Worm (Caenorhabditis elegans) whole organism, young adult: ENCODE data around the gene set-28.
"Not testable (repeated sequence)": the region's sequence is repeated elsewhere in the genome, so short reads cannot be mapped to it uniquely, and the experiment has no call there.

Experiments
- B0261.1 ChIP-seq: sonication (generic microtip); optimal IDR thresholded peaks from 2 replicates; lab custom pipeline; 2016; ENCODE audit warnings: mild to moderate bottlenecking, missing genetic modification characterization, moderate library complexity, missing compliant biosample characterization
- C06A6.2 ChIP-seq: fragments of 200-800 bp; sonication (Bioruptor generic); conservative IDR thresholded peaks from 2 replicates; pipeline ENCODE4 v1.3.6; 2022; ENCODE audit warnings: missing genetic modification characterization, missing compliant biosample characterization
- ama-1 ChIP-seq, 3 experiments: fragments of 150-350 bp in 1 of 3; sonication (generic microtip) in 2 of 3; optimal IDR thresholded peaks; 2 replicates each; lab custom pipeline; 2014 to 2018; ENCODE audit warnings: missing biosample characterization in 2 of 3, missing genetic modification characterization in 2 of 3, missing genetic modification reagents in 2 of 3
- ets-4 ChIP-seq: fragments of 200-800 bp; sonication (Bioruptor generic); optimal IDR thresholded peaks from 2 replicates; lab custom pipeline; 2018; ENCODE audit warnings: mild to moderate bottlenecking, missing genetic modification characterization, missing compliant biosample characterization
- lin-26 ChIP-seq: fragments of 200-800 bp; sonication (Bioruptor generic); IDR thresholded peaks from 2 replicates; pipeline ENCODE4 v1.3.6; 2022; ENCODE audit warnings: missing genetic modification reagents, missing genetic modification characterization, missing compliant biosample characterization
- madf-8 ChIP-seq: fragments of 200-800 bp; sonication (Bioruptor generic); conservative IDR thresholded peaks from 2 replicates; pipeline ENCODE4 v1.3.6; 2022; ENCODE audit warnings: missing genetic modification reagents, missing genetic modification characterization, missing compliant biosample characterization
- mcd-1 ChIP-seq: fragments of 200-800 bp; sonication (Bioruptor generic); IDR thresholded peaks from 2 replicates; pipeline ENCODE4 v1.3.6; 2022; ENCODE audit warnings: missing genetic modification reagents, missing genetic modification characterization, missing compliant biosample characterization
- nhr-120 ChIP-seq: fragments of 200-800 bp; sonication (Bioruptor generic); IDR thresholded peaks from 2 replicates; pipeline ENCODE4 v1.3.6; 2022; ENCODE audit warnings: missing genetic modification characterization, missing compliant biosample characterization
- nhr-90 ChIP-seq: sonication (generic microtip); optimal IDR thresholded peaks from 2 replicates; lab custom pipeline; 2016; ENCODE audit warnings: missing genotype, mild to moderate bottlenecking, missing genetic modification characterization, missing compliant biosample characterization
- snpc-4 ChIP-seq, 5 experiments: fragments of 150-350 bp in 1 of 5; sonication (generic microtip) in 4 of 5; optimal IDR thresholded peaks; 2 replicates each; lab custom pipeline; 2014 to 2018; ENCODE audit warnings: missing genetic modification characterization in 5 of 5, missing biosample characterization in 3 of 5, antibody characterized with exemption in 2 of 5, mild to moderate bottlenecking in 2 of 5, missing compliant biosample characterization in 2 of 5, missing genotype in 2 of 5, moderate library complexity in 2 of 5, missing genetic modification reagents in 1 of 5

- not testable (repeated sequence) for TF ChIP-seq B0261.1; madf-8; snpc-4 (GFP tag; optimal IDR thresholded peaks at IDR 0.05; lab: Kevin White, UChicago); snpc-4 (tag; optimal IDR thresholded peaks at IDR 0.05; lab: Kevin White, UChicago); nhr-120 (GFP tag; lab: Robert Waterston, UW); lin-26 (GFP tag; lab: Robert Waterston, UW); ama-1 (optimal IDR thresholded peaks at IDR 0.05; lab: Kevin White, UChicago); ama-1 (GFP tag; optimal IDR thresholded peaks at IDR 0.05; lab: Kevin White, UChicago); nhr-90 (tag; lab: Kevin White, UChicago); C06A6.2; mcd-1 (GFP tag; lab: Robert Waterston, UW); ets-4 (GFP tag; lab: Kevin White, UChicago)
Measured at ce11 chrX:215488-215887, at the start of gene set-28.
